Worm (Caenorhabditis elegans) whole organism, mixed stage, embryonic: ENCODE data around the gene msa-1.

Experiments
- M03D4.4 ChIP-seq: sonication (generic microtip); optimal IDR thresholded peaks from 2 replicates; lab custom pipeline; 2017; ENCODE audit warnings: mild to moderate bottlenecking, missing genetic modification characterization, missing compliant biosample characterization
- bed-3 ChIP-seq: fragments of 200-800 bp; sonication (Bioruptor generic); optimal IDR thresholded peaks from 3 replicates; lab custom pipeline; 2018; ENCODE audit warnings: mild to moderate bottlenecking, missing genetic modification characterization, moderate library complexity, missing compliant biosample characterization
- blmp-1 ChIP-seq: fragments of 150-350 bp; optimal IDR thresholded peaks from 2 replicates; lab custom pipeline; 2014; ENCODE audit warnings: missing biosample characterization, missing genetic modification characterization
- ceh-39 ChIP-seq: fragments of 150-350 bp; optimal IDR thresholded peaks from 2 replicates; lab custom pipeline; 2014; ENCODE audit warnings: missing biosample characterization, missing genetic modification characterization
- ceh-43 ChIP-seq: fragments of 200-800 bp; sonication (Bioruptor generic); optimal IDR thresholded peaks from 2 replicates; lab custom pipeline; 2018; ENCODE audit warnings: mild to moderate bottlenecking, missing genetic modification characterization, moderate library complexity, missing compliant biosample characterization
- ceh-83 ChIP-seq: fragments of 200-800 bp; sonication (Bioruptor generic); optimal IDR thresholded peaks from 2 replicates; lab custom pipeline; 2018; ENCODE audit warnings: mild to moderate bottlenecking, missing genetic modification characterization, missing compliant biosample characterization
- ces-1 ChIP-seq: fragments of 150-350 bp; optimal IDR thresholded peaks from 2 replicates; lab custom pipeline; 2014; ENCODE audit warnings: missing biosample characterization, missing genetic modification reagents, missing genetic modification characterization
- cnd-1 ChIP-seq: fragments of 200-800 bp; sonication (Bioruptor generic); optimal IDR thresholded peaks from 2 replicates; lab custom pipeline; 2018; ENCODE audit warnings: mild to moderate bottlenecking, missing genetic modification characterization, missing compliant biosample characterization
- drap-1 ChIP-seq: fragments of 200-800 bp; sonication (Bioruptor generic); optimal IDR thresholded peaks from 3 replicates; lab custom pipeline; 2018; ENCODE audit warnings: mild to moderate bottlenecking, missing genetic modification characterization, missing compliant biosample characterization
- elt-1 ChIP-seq: sonication (generic microtip); optimal IDR thresholded peaks from 2 replicates; lab custom pipeline; 2017; ENCODE audit warnings: missing genetic modification characterization, mild to moderate bottlenecking, missing compliant biosample characterization, antibody characterized with exemption, moderate library complexity, borderline replicate concordance; ENCODE audit not compliant: insufficient read depth
- elt-3 ChIP-seq: fragments of 150-350 bp; optimal IDR thresholded peaks from 2 replicates; lab custom pipeline; 2014; ENCODE audit warnings: missing biosample characterization, missing genetic modification characterization
- flh-1 ChIP-seq: fragments of 200-800 bp; sonication (Bioruptor generic); optimal IDR thresholded peaks from 2 replicates; lab custom pipeline; 2018; ENCODE audit warnings: mild to moderate bottlenecking, missing genetic modification characterization, moderate library complexity, missing compliant biosample characterization
- ham-2 ChIP-seq: fragments of 200-800 bp; sonication (Bioruptor generic); optimal IDR thresholded peaks from 2 replicates; lab custom pipeline; 2018; ENCODE audit warnings: mild to moderate bottlenecking, missing genetic modification characterization, missing compliant biosample characterization
- hlh-1 ChIP-seq: fragments of 150-350 bp; optimal IDR thresholded peaks from 2 replicates; lab custom pipeline; 2014; ENCODE audit warnings: missing biosample characterization, missing genetic modification reagents, missing genetic modification characterization
- lin-13 ChIP-seq: fragments of 150-350 bp; optimal IDR thresholded peaks from 2 replicates; lab custom pipeline; 2014; ENCODE audit warnings: missing biosample characterization, missing genetic modification characterization
- lin-32 ChIP-seq: fragments of 200-800 bp; sonication (Bioruptor generic); optimal IDR thresholded peaks from 2 replicates; lab custom pipeline; 2018; ENCODE audit warnings: mild to moderate bottlenecking, missing genetic modification characterization, missing compliant biosample characterization
- lsy-2 ChIP-seq: fragments of 150-350 bp; optimal IDR thresholded peaks from 2 replicates; lab custom pipeline; 2014; ENCODE audit warnings: missing biosample characterization, missing genetic modification characterization
- mab-5 ChIP-seq: fragments of 150-350 bp; optimal IDR thresholded peaks from 2 replicates; lab custom pipeline; 2014; ENCODE audit warnings: missing biosample characterization, missing genetic modification characterization
- mep-1 ChIP-seq: fragments of 150-350 bp; optimal IDR thresholded peaks from 2 replicates; lab custom pipeline; 2017; ENCODE audit warnings: missing biosample characterization, missing genetic modification reagents, missing genetic modification characterization, inconsistent platforms
- mls-2 ChIP-seq: sonication (generic microtip); optimal IDR thresholded peaks from 2 replicates; lab custom pipeline; 2016; ENCODE audit warnings: mild to moderate bottlenecking, missing genetic modification characterization, moderate library complexity, missing compliant biosample characterization
- nhr-12 ChIP-seq: fragments of 150-350 bp; optimal IDR thresholded peaks from 2 replicates; lab custom pipeline; 2014; ENCODE audit warnings: missing biosample characterization, missing genetic modification characterization
- nhr-2 ChIP-seq: fragments of 150-350 bp; optimal IDR thresholded peaks from 2 replicates; lab custom pipeline; 2014; ENCODE audit warnings: missing biosample characterization, missing genetic modification characterization
- nhr-237 ChIP-seq: fragments of 150-350 bp; optimal IDR thresholded peaks from 2 replicates; lab custom pipeline; 2014; ENCODE audit warnings: missing biosample characterization, missing genetic modification characterization
- nhr-28 ChIP-seq: fragments of 150-350 bp; optimal IDR thresholded peaks from 2 replicates; lab custom pipeline; 2014; ENCODE audit warnings: missing biosample characterization, missing genetic modification characterization
- nhr-76 ChIP-seq: sonication (generic microtip); optimal IDR thresholded peaks from 2 replicates; lab custom pipeline; 2017; ENCODE audit warnings: missing biosample characterization, missing genetic modification characterization
- pha-4 ChIP-seq: fragments of 150-350 bp; optimal IDR thresholded peaks from 2 replicates; lab custom pipeline; 2018; ENCODE audit warnings: missing biosample characterization, missing genetic modification reagents, missing genetic modification characterization
- sem-2 ChIP-seq: fragments of 200-800 bp; sonication (Bioruptor generic); optimal IDR thresholded peaks from 2 replicates; lab custom pipeline; 2018; ENCODE audit warnings: mild to moderate bottlenecking, missing genetic modification characterization, missing compliant biosample characterization
- sptf-1 ChIP-seq: sonication (generic microtip); optimal IDR thresholded peaks from 2 replicates; lab custom pipeline; 2017; ENCODE audit warnings: mild to moderate bottlenecking, missing genetic modification characterization, moderate library complexity, missing compliant biosample characterization
- unc-120 ChIP-seq: sonication (generic microtip); optimal IDR thresholded peaks from 2 replicates; lab custom pipeline; 2017; ENCODE audit warnings: missing genetic modification characterization, missing compliant biosample characterization; ENCODE audit not compliant: poor library complexity, severe bottlenecking
- unc-62 ChIP-seq: fragments of 150-350 bp; optimal IDR thresholded peaks from 2 replicates; lab custom pipeline; 2014; ENCODE audit warnings: missing biosample characterization, missing genetic modification reagents, missing genetic modification characterization
- zip-8 ChIP-seq: fragments of 150-350 bp; optimal IDR thresholded peaks from 2 replicates; lab custom pipeline; 2014; ENCODE audit warnings: missing biosample characterization, missing genetic modification characterization

msa-1 gene

DNA sequence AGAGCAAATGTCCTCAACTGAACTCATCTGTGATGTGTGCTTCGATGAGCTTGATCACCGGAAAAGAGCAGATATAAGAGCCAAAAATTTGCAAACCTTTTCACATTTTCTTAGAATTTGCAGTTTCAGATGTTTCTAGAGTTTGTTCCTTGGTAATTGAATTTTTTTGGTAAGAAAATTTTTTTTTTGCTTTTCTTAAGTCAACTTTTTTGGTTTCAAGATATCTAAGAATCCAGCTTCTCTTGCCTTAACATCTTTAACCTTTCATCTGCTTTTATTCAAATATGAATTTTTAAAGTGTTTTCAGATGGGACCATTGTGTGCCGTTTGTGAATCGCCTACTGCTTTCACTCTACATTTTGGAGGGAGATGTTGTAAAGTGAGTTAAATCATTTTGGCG lies 18.7 kb upstream of the msa-1 start, which contains the start of gene nhr-11:
Gene nhr-11 (plus strand): TSS at position 301 of the 400 bp plus-strand sequence.
- no peak for TF ChIP-seq M03D4.4 (tag; lab: Kevin White, UChicago)
- no peak for TF ChIP-seq flh-1 (GFP tag; lab: Kevin White, UChicago)
- TF ChIP-seq elt-3 (tag; lab: Kevin White, UChicago): no peak
- no peak for TF ChIP-seq blmp-1
- no peak for TF ChIP-seq nhr-76 (tag; lab: Kevin White, UChicago)
- TF ChIP-seq nhr-12 (tag; lab: Kevin White, UChicago): no peak
- TF ChIP-seq sem-2 (GFP tag; lab: Kevin White, UChicago): no peak
- no peak for TF ChIP-seq nhr-2 (tag; lab: Kevin White, UChicago)
- no peak for TF ChIP-seq unc-120 (tag; lab: Kevin White, UChicago)

DNA sequence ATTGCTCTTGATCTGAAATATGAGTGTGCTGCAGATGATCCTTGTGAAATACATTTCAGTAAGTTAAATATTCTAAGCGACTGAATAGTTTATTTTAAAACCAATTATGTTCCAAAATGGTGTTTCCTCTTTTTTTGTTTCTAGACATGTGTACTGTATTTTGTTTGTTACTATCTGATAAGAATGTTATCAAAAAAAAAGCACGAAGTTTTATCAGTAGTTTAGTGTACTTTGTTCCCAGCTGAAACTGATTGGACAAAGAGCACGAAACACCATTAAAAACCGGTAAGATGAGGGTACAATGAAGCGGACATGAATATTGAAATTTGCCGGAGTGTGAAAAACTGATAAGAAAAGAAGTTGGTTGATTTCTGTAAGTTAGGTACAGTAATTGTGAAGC lies 18.2 kb upstream of the msa-1 start:
- no peak for TF ChIP-seq mep-1 (tag; lab: Kevin White, UChicago)
- no peak for TF ChIP-seq ham-2
- TF ChIP-seq lsy-2 (tag; lab: Kevin White, UChicago): no peak
- no peak for TF ChIP-seq M03D4.4 (tag; lab: Kevin White, UChicago)
- TF ChIP-seq lin-32: no peak
- no peak for TF ChIP-seq ces-1 (GFP tag; lab: Kevin White, UChicago)
- TF ChIP-seq ceh-39: no peak
- TF ChIP-seq nhr-237 (tag; lab: Kevin White, UChicago): no peak
- TF ChIP-seq elt-3 (tag; lab: Kevin White, UChicago): no peak
- TF ChIP-seq bed-3 (GFP tag; lab: Kevin White, UChicago): no peak
- no peak for TF ChIP-seq pha-4
- TF ChIP-seq nhr-76 (tag; lab: Kevin White, UChicago): no peak

DNA sequence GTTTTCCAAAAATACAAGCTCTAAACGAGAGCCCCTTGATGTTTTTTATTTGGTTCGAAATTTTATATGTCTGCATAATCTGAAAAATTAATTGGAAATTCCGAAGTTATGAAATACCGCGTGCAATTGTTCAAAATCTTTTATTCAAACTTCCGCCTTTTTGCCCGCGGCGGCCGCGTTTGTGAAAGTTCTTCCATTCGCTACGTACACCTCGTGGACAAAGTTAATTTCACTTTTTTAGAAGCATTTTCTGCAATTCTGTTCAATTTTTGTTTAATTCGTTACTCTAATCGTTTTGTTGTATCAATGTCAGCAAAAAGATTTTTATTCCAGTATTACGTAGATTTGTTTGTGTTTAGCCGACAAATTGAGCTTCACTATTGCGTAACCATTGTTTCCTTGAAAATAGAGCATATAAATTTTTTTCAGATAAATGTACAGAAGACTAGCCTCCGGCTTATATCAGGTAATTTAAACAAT lies 14.1 kb upstream of the msa-1 start, which contains the start of gene mppb-1:
Gene mppb-1 (plus strand): TSS at position 430 of the 480 bp plus-strand sequence.
- TF ChIP-seq drap-1 (peak; percentile 10), pha-4 (no peak), nhr-76 (tag; lab: Kevin White, UChicago) (no peak), zip-8 (tag; lab: Kevin White, UChicago) (peak; percentile 79), sptf-1 (peak; percentile 30), ham-2 (no peak), lsy-2 (tag; lab: Kevin White, UChicago) (peak; percentile 54), flh-1 (GFP tag; lab: Kevin White, UChicago) (no peak), mep-1 (tag; lab: Kevin White, UChicago) (peak; percentile 44), mab-5 (no peak), elt-1 (tag; lab: Kevin White, UChicago) (no peak), bed-3 (GFP tag; lab: Kevin White, UChicago) (no peak), unc-62 (GFP tag; lab: Kevin White, UChicago) (no peak), nhr-28 (tag; lab: Kevin White, UChicago) (no peak), lin-32 (no peak), ceh-83 (GFP tag; lab: Kevin White, UChicago) (no peak), nhr-237 (tag; lab: Kevin White, UChicago) (peak; percentile 36), blmp-1 (peak; percentile 80), mls-2 (no peak), unc-120 (tag; lab: Kevin White, UChicago) (peak; percentile 13), M03D4.4 (tag; lab: Kevin White, UChicago) (no peak)

DNA sequence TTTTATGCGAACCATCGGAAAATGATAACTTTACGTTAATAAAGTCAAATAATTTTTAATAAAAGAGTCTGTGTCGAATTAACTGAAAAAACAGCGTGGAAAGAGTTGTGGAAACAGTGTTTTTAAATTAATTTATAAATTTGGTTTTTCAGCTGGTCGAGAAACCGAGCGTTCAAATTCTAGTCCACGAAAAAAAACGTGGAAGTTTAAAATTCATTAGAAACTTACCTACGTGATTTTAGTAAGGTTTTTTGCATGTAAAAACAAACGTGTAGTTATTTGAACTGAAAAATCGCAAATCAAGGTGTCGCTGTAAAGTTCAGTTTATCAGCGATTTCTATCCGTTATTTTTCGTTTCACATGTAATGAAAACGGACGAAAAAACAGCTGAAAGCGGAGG lies 9.9 kb upstream of the msa-1 start, which contains the start of gene mans-4:
Gene mans-4 (minus strand): TSS at position 101 of the 400 bp plus-strand sequence.
- TF ChIP-seq zip-8 (tag; lab: Kevin White, UChicago) (no peak), unc-120 (tag; lab: Kevin White, UChicago) (no peak), cnd-1 (tag; lab: Kevin White, UChicago) (no peak), M03D4.4 (tag; lab: Kevin White, UChicago) (no peak), nhr-12 (tag; lab: Kevin White, UChicago) (no peak), ceh-39 (no peak), nhr-76 (tag; lab: Kevin White, UChicago) (no peak), elt-3 (tag; lab: Kevin White, UChicago) (no peak), mls-2 (no peak), hlh-1 (tag; lab: Kevin White, UChicago) (no peak), ceh-43 (GFP tag; lab: Kevin White, UChicago) (no peak), elt-1 (tag; lab: Kevin White, UChicago) (no peak), ceh-83 (GFP tag; lab: Kevin White, UChicago) (no peak), bed-3 (GFP tag; lab: Kevin White, UChicago) (no peak), ham-2 (no peak), sptf-1 (no peak), lin-13 (tag; lab: Kevin White, UChicago) (no peak)
